Worm (Caenorhabditis elegans) whole organism, L4/young adult: Measurements from ENCODE around the gene C45B2.2.

Experiments
- W03F9.2 ChIP-seq: fragments of 150-350 bp; optimal IDR thresholded peaks from 2 replicates; lab custom pipeline; 2014; ENCODE audit warnings: missing biosample characterization, missing genetic modification characterization
- him-1 ChIP-seq: sonication (generic microtip); optimal IDR thresholded peaks from 2 replicates; lab custom pipeline; 2016; ENCODE audit warnings: missing genotype, missing genetic modification reagents, missing genetic modification characterization, missing compliant biosample characterization

ce11 chrX:6052744-6053143, 31.8 kb upstream of the C45B2.2 start, which contains the start of gene C45B2.6:
- TF ChIP-seq W03F9.2 (tag; lab: Kevin White, UChicago) (no peak), him-1 (no peak)
